Worm (Caenorhabditis elegans) whole organism, L3 larva: ENCODE results near the gene dct-17.

ENCODE experiments used
- R02D3.7 ChIP-seq: fragments of 150-350 bp; optimal IDR thresholded peaks from 2 replicates; lab custom pipeline; 2014; ENCODE audit warnings: missing biosample characterization, missing genetic modification characterization
- aly-2 ChIP-seq: fragments of 150-350 bp; optimal IDR thresholded peaks from 2 replicates; lab custom pipeline; 2014; ENCODE audit warnings: missing biosample characterization, missing genetic modification characterization
- ama-1 ChIP-seq: fragments of 150-350 bp; optimal IDR thresholded peaks from 2 replicates; lab custom pipeline; 2018
- ceh-16 ChIP-seq: sonication (generic microtip); optimal IDR thresholded peaks from 2 replicates; lab custom pipeline; 2017; ENCODE audit warnings: missing biosample characterization, missing genetic modification characterization
- daf-12 ChIP-seq: fragments of 150-350 bp; optimal IDR thresholded peaks from 2 replicates; lab custom pipeline; 2014; ENCODE audit warnings: missing biosample characterization, missing genetic modification reagents, missing genetic modification characterization
- eor-1 ChIP-seq, 2 experiments: fragments of 150-350 bp; optimal IDR thresholded peaks; 2 replicates each; lab custom pipeline; 2014 to 2018; ENCODE audit warnings: missing biosample characterization in 2 of 2, missing genetic modification characterization in 2 of 2
- lin-15B ChIP-seq: fragments of 150-350 bp; optimal IDR thresholded peaks from 2 replicates; lab custom pipeline; 2014; ENCODE audit warnings: missing biosample characterization, missing genetic modification characterization
- lin-39 ChIP-seq: fragments of 150-350 bp; optimal IDR thresholded peaks from 2 replicates; lab custom pipeline; 2018; ENCODE audit warnings: missing biosample characterization, missing genetic modification reagents, missing genetic modification characterization
- lsy-12 ChIP-seq: sonication (generic microtip); optimal IDR thresholded peaks from 2 replicates; lab custom pipeline; 2016; ENCODE audit warnings: mild to moderate bottlenecking, missing genetic modification characterization, missing compliant biosample characterization
- mdl-1 ChIP-seq: fragments of 150-350 bp; optimal IDR thresholded peaks from 2 replicates; lab custom pipeline; 2014; ENCODE audit warnings: missing biosample characterization, missing genetic modification characterization
- nhr-23 ChIP-seq: fragments of 150-350 bp; optimal IDR thresholded peaks from 2 replicates; lab custom pipeline; 2014; ENCODE audit warnings: missing biosample characterization, missing genetic modification reagents, missing genetic modification characterization
- nhr-25 ChIP-seq: sonication (generic microtip); optimal IDR thresholded peaks from 2 replicates; lab custom pipeline; 2017; ENCODE audit warnings: missing biosample characterization, missing genetic modification characterization
- nhr-43 ChIP-seq: sonication (generic microtip); optimal IDR thresholded peaks from 2 replicates; lab custom pipeline; 2016; ENCODE audit warnings: mild to moderate bottlenecking, missing genetic modification characterization, missing compliant biosample characterization; ENCODE audit not compliant: poor library complexity, severe bottlenecking
- nhr-77 ChIP-seq: fragments of 150-350 bp; optimal IDR thresholded peaks from 2 replicates; lab custom pipeline; 2014; ENCODE audit warnings: missing biosample characterization, missing genetic modification characterization
- pha-4 ChIP-seq: fragments of 150-350 bp; optimal IDR thresholded peaks from 2 replicates; lab custom pipeline; 2014; ENCODE audit warnings: missing biosample characterization, missing genetic modification reagents, missing genetic modification characterization
- pqm-1 ChIP-seq: fragments of 150-350 bp; optimal IDR thresholded peaks from 2 replicates; lab custom pipeline; 2017; ENCODE audit warnings: missing biosample characterization, missing genetic modification characterization, inconsistent platforms
- sea-2 ChIP-seq: fragments of 150-350 bp; sonication (generic microtip); optimal IDR thresholded peaks from 4 replicates; lab custom pipeline; 2014; ENCODE audit warnings: missing biosample characterization, missing genetic modification reagents, missing genetic modification characterization
- snpc-4 ChIP-seq: fragments of 150-350 bp; optimal IDR thresholded peaks from 2 replicates; lab custom pipeline; 2014; ENCODE audit warnings: missing biosample characterization, missing genetic modification characterization
- tbx-2 ChIP-seq: sonication (generic microtip); optimal IDR thresholded peaks from 2 replicates; lab custom pipeline; 2016; ENCODE audit warnings: mild to moderate bottlenecking, missing genetic modification characterization, missing compliant biosample characterization
- ztf-11 ChIP-seq: fragments of 150-350 bp; optimal IDR thresholded peaks from 2 replicates; lab custom pipeline; 2014; ENCODE audit warnings: missing biosample characterization, missing genetic modification characterization
- ztf-4 ChIP-seq: fragments of 150-350 bp; optimal IDR thresholded peaks from 2 replicates; lab custom pipeline; 2014; ENCODE audit warnings: missing biosample characterization, missing genetic modification characterization

Gene dct-17

DNA sequence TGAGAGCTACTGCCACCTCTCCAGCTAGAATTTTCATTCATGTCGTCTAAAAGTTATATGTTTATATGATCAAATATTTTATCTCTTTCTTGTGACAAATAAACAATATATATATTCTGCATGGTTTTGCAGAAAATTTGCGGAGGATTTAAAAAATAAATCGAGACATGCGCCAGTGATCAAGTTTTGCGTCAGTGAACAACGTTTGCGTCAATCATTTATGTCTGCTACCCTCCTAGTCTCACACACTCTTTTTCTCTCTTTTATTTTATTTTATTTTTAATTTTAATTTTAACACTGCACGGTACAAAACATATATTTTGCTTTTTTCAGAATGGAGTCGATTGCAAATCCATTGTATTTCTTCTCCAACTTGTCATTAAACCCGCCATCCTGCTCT lies 52.0 kb downstream of the dct-17 start, which contains the start of the genes tag-65 and ccz-1 (continued):
- no peak for TF ChIP-seq ztf-4 (tag; lab: Kevin White, UChicago)
- peak; percentile 33 for TF ChIP-seq ama-1 (lab: Kevin White, UChicago)
- peak; percentile 91 for TF ChIP-seq lin-15B (tag; lab: Kevin White, UChicago)
- no peak for TF ChIP-seq aly-2 (tag; lab: Kevin White, UChicago)
- TF ChIP-seq nhr-23: peak; percentile 94
- peak; percentile 37 for TF ChIP-seq nhr-77
- no peak for TF ChIP-seq daf-12
- peak; percentile 27 for TF ChIP-seq pqm-1 (tag; lab: Kevin White, UChicago)
- no peak for TF ChIP-seq ceh-16 (tag; lab: Kevin White, UChicago)
- peak; percentile 79 for TF ChIP-seq snpc-4 (tag; lab: Kevin White, UChicago)
- peak; percentile 94 for TF ChIP-seq pha-4 (tag; lab: Kevin White, UChicago)
- no peak for TF ChIP-seq eor-1 (tag; optimal IDR thresholded peaks at IDR 0.05; lab: Kevin White, UChicago)
- peak; percentile 92 for TF ChIP-seq nhr-43 (tag; lab: Kevin White, UChicago)
- no peak for TF ChIP-seq ztf-11
- TF ChIP-seq mdl-1 (tag; lab: Kevin White, UChicago): no peak
- peak; percentile 35 for TF ChIP-seq nhr-25 (tag; lab: Kevin White, UChicago)
- peak; percentile 37 for TF ChIP-seq lin-39 (tag; lab: Kevin White, UChicago)
- peak; percentile 80 for TF ChIP-seq tbx-2 (tag; lab: Kevin White, UChicago)
- no peak for TF ChIP-seq sea-2 (GFP tag; lab: Kevin White, UChicago)
- TF ChIP-seq lsy-12 (tag; lab: Kevin White, UChicago): peak; percentile 42
- TF ChIP-seq R02D3.7 (tag; lab: Kevin White, UChicago): peak; percentile 81
